Fruit fly (Drosophila melanogaster) whole organism, embryonic: Measurements from ENCODE around the gene Ufsp2.

Source experiments
- Adf1 ChIP-seq: fragments of 200-800 bp; sonication (Bioruptor generic); IDR thresholded peaks from 2 replicates; pipeline ENCODE4 v1.3.6; 2022; ENCODE audit warnings: missing biosample characterization, missing genetic modification characterization
- CG10147 ChIP-seq: fragments of 200-800 bp; sonication (Bioruptor generic); optimal IDR thresholded peaks from 2 replicates; lab custom pipeline; 2019; ENCODE audit warnings: missing biosample characterization, mild to moderate bottlenecking, missing genetic modification characterization, moderate library complexity
- CG10267 ChIP-seq: fragments of 200-800 bp; sonication (Bioruptor generic); optimal IDR thresholded peaks from 2 replicates; lab custom pipeline; 2018; ENCODE audit warnings: missing biosample characterization, mild to moderate bottlenecking, missing genetic modification characterization, moderate library complexity
- CG10274 ChIP-seq: fragments of 200-800 bp; sonication (Bioruptor generic); optimal IDR thresholded peaks from 3 replicates; lab custom pipeline; 2017; ENCODE audit warnings: missing biosample characterization, mild to moderate bottlenecking, missing genetic modification characterization
- CG12104 ChIP-seq: fragments of 200-800 bp; sonication (Bioruptor generic); optimal IDR thresholded peaks from 3 replicates; lab custom pipeline; 2016; ENCODE audit warnings: missing biosample characterization, missing genetic modification characterization
- CG12155 ChIP-seq: fragments of 200-800 bp; sonication (Bioruptor generic); optimal IDR thresholded peaks from 3 replicates; lab custom pipeline; 2016; ENCODE audit warnings: missing biosample characterization, missing genetic modification characterization
- CG12236 ChIP-seq: fragments of 200-800 bp; sonication (Bioruptor generic); optimal IDR thresholded peaks from 2 replicates; lab custom pipeline; 2016; ENCODE audit warnings: missing biosample characterization, missing genetic modification characterization
- CG1233 ChIP-seq: fragments of 200-800 bp; sonication (Bioruptor generic); optimal IDR thresholded peaks from 4 replicates; lab custom pipeline; 2018; ENCODE audit warnings: missing biosample characterization, mild to moderate bottlenecking, missing genetic modification characterization
- CG14441 ChIP-seq: fragments of 200-800 bp; sonication (Bioruptor generic); IDR thresholded peaks from 2 replicates; pipeline ENCODE4 v1.3.6; 2022; ENCODE audit warnings: missing biosample characterization, missing genetic modification characterization
- CG15011 ChIP-seq: fragments of 200-800 bp; sonication (Bioruptor generic); optimal IDR thresholded peaks from 3 replicates; lab custom pipeline; 2018; ENCODE audit warnings: missing biosample characterization, mild to moderate bottlenecking, missing genetic modification characterization
- CG15073 ChIP-seq: fragments of 200-800 bp; sonication (Bioruptor generic); optimal IDR thresholded peaks from 2 replicates; lab custom pipeline; 2016; ENCODE audit warnings: missing biosample characterization, missing genetic modification characterization
- CG15269 ChIP-seq: fragments of 200-800 bp; sonication (Bioruptor generic); optimal IDR thresholded peaks from 2 replicates; lab custom pipeline; 2018; ENCODE audit warnings: missing biosample characterization, mild to moderate bottlenecking, missing genetic modification characterization, moderate library complexity
- CG15514 ChIP-seq: fragments of 200-800 bp; sonication (Bioruptor generic); optimal IDR thresholded peaks from 3 replicates; lab custom pipeline; 2017; ENCODE audit warnings: missing biosample characterization, missing genetic modification characterization, mild to moderate bottlenecking, moderate library complexity, missing genetic modification reagents
- CG31365 ChIP-seq: fragments of 200-800 bp; sonication (Bioruptor generic); optimal IDR thresholded peaks from 2 replicates; lab custom pipeline; 2018; ENCODE audit warnings: missing biosample characterization, mild to moderate bottlenecking, missing genetic modification characterization
- CG32532 ChIP-seq: fragments of 200-800 bp; sonication (Bioruptor generic); IDR thresholded peaks from 2 replicates; pipeline ENCODE4 v1.3.6; 2022; ENCODE audit warnings: missing biosample characterization, missing genetic modification characterization
- CG32767 ChIP-seq: fragments of 200-800 bp; sonication (Bioruptor generic); IDR thresholded peaks from 2 replicates; pipeline ENCODE4 v1.3.6; 2022; ENCODE audit warnings: missing biosample characterization, missing genetic modification characterization
- CG32772 ChIP-seq: fragments of 200-800 bp; sonication (Bioruptor generic); IDR thresholded peaks from 2 replicates; pipeline ENCODE4 v1.3.6; 2022; ENCODE audit warnings: missing biosample characterization, missing genetic modification characterization
- CG43689 ChIP-seq: fragments of 200-800 bp; sonication (Bioruptor generic); IDR thresholded peaks from 2 replicates; pipeline ENCODE4 v1.3.6; 2022; ENCODE audit warnings: missing biosample characterization, missing genetic modification characterization
- CG4424 ChIP-seq: fragments of 200-800 bp; sonication (Bioruptor generic); optimal IDR thresholded peaks from 3 replicates; lab custom pipeline; 2016; ENCODE audit warnings: missing biosample characterization, missing genetic modification characterization
- CG7372 ChIP-seq: fragments of 200-800 bp; sonication (Bioruptor generic); IDR thresholded peaks from 2 replicates; pipeline ENCODE4 v1.3.6; 2022; ENCODE audit warnings: missing biosample characterization, missing genetic modification characterization
- Chrac-16 ChIP-seq: fragments of 200-800 bp; sonication (Bioruptor generic); optimal IDR thresholded peaks from 3 replicates; lab custom pipeline; 2016; ENCODE audit warnings: missing biosample characterization, missing genetic modification characterization
- D ChIP-seq, 2 experiments: fragments of 200-800 bp in 1 of 2; fragments of >200 bp in 1 of 2; sonication (Bioruptor generic) in 1 of 2; optimal IDR thresholded peaks; 2 replicates in 1 of 2; 3 replicates in 1 of 2; lab custom pipeline; 2017; ENCODE audit warnings: mild to moderate bottlenecking in 1 of 2, missing biosample characterization in 1 of 2, missing genetic modification characterization in 1 of 2, missing genetic modification reagents in 1 of 2
- Deaf1 ChIP-seq: fragments of 200-800 bp; optimal IDR thresholded peaks from 3 replicates; lab custom pipeline; 2019; ENCODE audit warnings: missing biosample characterization, mild to moderate bottlenecking, missing genetic modification characterization, moderate library complexity
- Dll ChIP-seq: fragments of 200-800 bp; sonication (Bioruptor generic); IDR thresholded peaks from 4 replicates; pipeline ENCODE4 v1.3.6; 2022; ENCODE audit warnings: missing biosample characterization, missing genetic modification characterization; ENCODE audit not compliant: partially characterized antibody
- Dp ChIP-seq: fragments of 200-800 bp; sonication (Bioruptor generic); optimal IDR thresholded peaks from 2 replicates; lab custom pipeline; 2018; ENCODE audit warnings: missing biosample characterization, mild to moderate bottlenecking, missing genetic modification characterization, moderate library complexity
- Gug ChIP-seq: fragments of 200-800 bp; sonication (Bioruptor generic); IDR thresholded peaks from 4 replicates; pipeline ENCODE4 v1.3.6; 2022; ENCODE audit warnings: missing biosample characterization, missing genetic modification characterization
- HHEX ChIP-seq: fragments of 200-800 bp; sonication (Bioruptor generic); optimal IDR thresholded peaks from 3 replicates; lab custom pipeline; 2017; ENCODE audit warnings: missing biosample characterization, mild to moderate bottlenecking, missing genetic modification characterization, missing genetic modification reagents
- Hmx ChIP-seq: fragments of 200-800 bp; sonication (Bioruptor generic); optimal IDR thresholded peaks from 2 replicates; lab custom pipeline; 2016; ENCODE audit warnings: missing biosample characterization, missing genetic modification characterization
- Lhr ChIP-seq: fragments of 200-800 bp; sonication (Bioruptor generic); optimal IDR thresholded peaks from 3 replicates; lab custom pipeline; 2017; ENCODE audit warnings: mild to moderate bottlenecking, missing biosample characterization, missing genetic modification reagents, missing genetic modification characterization
- Mes4 ChIP-seq: fragments of 200-800 bp; sonication (Bioruptor generic); optimal IDR thresholded peaks from 2 replicates; lab custom pipeline; 2016; ENCODE audit warnings: missing biosample characterization, missing genetic modification characterization
- Myb ChIP-seq: fragments of 200-800 bp; sonication (Bioruptor generic); optimal IDR thresholded peaks from 2 replicates; lab custom pipeline; 2016; ENCODE audit warnings: missing biosample characterization, missing genetic modification characterization
- NFAT ChIP-seq: fragments of 200-800 bp; sonication (Bioruptor generic); IDR thresholded peaks from 2 replicates; pipeline ENCODE4 v1.3.6; 2022; ENCODE audit warnings: missing biosample characterization, missing genetic modification characterization
- Poxn ChIP-seq: fragments of 200-800 bp; sonication (Bioruptor generic); IDR thresholded peaks from 2 replicates; pipeline ENCODE4 v1.3.6; 2022; ENCODE audit warnings: missing biosample characterization, missing genetic modification characterization
- Six4 ChIP-seq: fragments of 200-800 bp; sonication (Bioruptor generic); optimal IDR thresholded peaks from 2 replicates; lab custom pipeline; 2016; ENCODE audit warnings: missing biosample characterization, missing genetic modification characterization
- Stat92E ChIP-seq, 3 experiments: fragments of >200 bp in 2 of 3; fragments of 200-800 bp in 1 of 3; sonication (Bioruptor generic) in 1 of 3; optimal IDR thresholded peaks; 2 replicates each; lab custom pipeline; 2017 to 2019; ENCODE audit warnings: missing biosample characterization in 3 of 3, missing genetic modification characterization in 3 of 3, mild to moderate bottlenecking in 1 of 3, moderate library complexity in 1 of 3
- Xbp1 ChIP-seq: fragments of 200-800 bp; sonication (Bioruptor generic); optimal IDR thresholded peaks from 3 replicates; lab custom pipeline; 2016; ENCODE audit warnings: missing biosample characterization, mild to moderate bottlenecking, missing genetic modification characterization
- YL-1 ChIP-seq: fragments of 200-800 bp; sonication (Bioruptor generic); optimal IDR thresholded peaks from 3 replicates; lab custom pipeline; 2017; ENCODE audit warnings: missing biosample characterization, mild to moderate bottlenecking, missing genetic modification characterization
- ftz-f1 ChIP-seq: fragments of 200-800 bp; sonication (Bioruptor generic); optimal IDR thresholded peaks from 2 replicates; lab custom pipeline; 2016; ENCODE audit warnings: missing biosample characterization, missing genetic modification characterization
- gem ChIP-seq: fragments of 200-800 bp; sonication (Bioruptor generic); optimal IDR thresholded peaks from 2 replicates; lab custom pipeline; 2019; ENCODE audit warnings: missing biosample characterization, mild to moderate bottlenecking, missing genetic modification characterization, moderate library complexity
- jigr1 ChIP-seq: fragments of 200-800 bp; sonication (Bioruptor generic); IDR thresholded peaks from 3 replicates; pipeline ENCODE4 v1.3.6; 2022; ENCODE audit warnings: missing biosample characterization, missing genetic modification characterization
- kah ChIP-seq: fragments of 200-800 bp; sonication (Bioruptor generic); optimal IDR thresholded peaks from 2 replicates; lab custom pipeline; 2018; ENCODE audit warnings: missing biosample characterization, mild to moderate bottlenecking, missing genetic modification characterization
- ken ChIP-seq: fragments of 200-800 bp; sonication (Bioruptor generic); IDR thresholded peaks from 3 replicates; pipeline ENCODE4 v1.3.6; 2022; ENCODE audit warnings: missing biosample characterization, missing genetic modification characterization
- lov ChIP-seq, 2 experiments: fragments of 200-800 bp in 1 of 2; fragments of >200 bp in 1 of 2; sonication (Bioruptor generic) in 1 of 2; IDR thresholded peaks in 1 of 2; optimal IDR thresholded peaks in 1 of 2; 2 replicates in 1 of 2; 3 replicates in 1 of 2; pipeline versions ENCODE4 v1.3.6 to Lab custom; 2017 to 2022; ENCODE audit warnings: missing biosample characterization in 1 of 2, missing genetic modification characterization in 1 of 2
- mam ChIP-seq: fragments of 200-800 bp; sonication (Bioruptor generic); optimal IDR thresholded peaks from 3 replicates; lab custom pipeline; 2016; ENCODE audit warnings: missing biosample characterization, missing genetic modification characterization
- schlank ChIP-seq: fragments of 200-800 bp; sonication (Bioruptor generic); optimal IDR thresholded peaks from 2 replicates; lab custom pipeline; 2018; ENCODE audit warnings: missing biosample characterization, mild to moderate bottlenecking, missing genetic modification characterization
- sob ChIP-seq: fragments of 200-800 bp; sonication (Bioruptor generic); IDR thresholded peaks from 2 replicates; pipeline ENCODE4 v1.3.6; 2022; ENCODE audit warnings: missing biosample characterization, missing genetic modification characterization
- stc ChIP-seq: fragments of 200-800 bp; sonication (Bioruptor generic); IDR thresholded peaks from 2 replicates; pipeline ENCODE4 v1.3.6; 2022; ENCODE audit warnings: missing biosample characterization, missing genetic modification characterization
- wek ChIP-seq: fragments of 200-800 bp; sonication (Bioruptor generic); optimal IDR thresholded peaks from 3 replicates; lab custom pipeline; 2018; ENCODE audit warnings: missing biosample characterization, mild to moderate bottlenecking, missing genetic modification characterization, moderate library complexity
- yki ChIP-seq: fragments of >200 bp; optimal IDR thresholded peaks from 3 replicates; lab custom pipeline; 2018

Gene Ufsp2

dm6 chr3L:15537916-15538581 lies 38.3 kb upstream of the Ufsp2 start (continued):
- TF ChIP-seq YL-1 (GFP tag; lab: Kevin White, UChicago) (no peak), Xbp1 (GFP tag; lab: Kevin White, UChicago) (peak; percentile 63), ken (GFP tag; lab: Robert Waterston, UW) (no peak), gem (tag; lab: Kevin White, UChicago) (peak; percentile 89), Adf1 (no peak), lov (optimal IDR thresholded peaks at IDR 0.05; lab: Kevin White, UChicago) (no peak), lov (GFP tag; IDR thresholded peaks at IDR 0.05; lab: Robert Waterston, UW) (no peak), CG12104 (GFP tag; lab: Kevin White, UChicago) (peak; percentile 58), CG31365 (tag; lab: Kevin White, UChicago) (no peak), Myb (peak; percentile 12), CG10147 (GFP tag; lab: Kevin White, UChicago) (peak; percentile 28), CG15011 (GFP tag; lab: Kevin White, UChicago) (peak; percentile 55), Poxn (GFP tag; lab: Robert Waterston, UW) (no peak), CG32532 (GFP tag; lab: Robert Waterston, UW) (no peak; the same call in 1 of the 2 replicates), Lhr (GFP tag; lab: Kevin White, UChicago) (no peak), CG15514 (GFP tag; lab: Kevin White, UChicago) (peak; percentile 14), CG4424 (GFP tag; lab: Kevin White, UChicago) (peak; percentile 77), CG32767 (GFP tag; lab: Robert Waterston, UW) (no peak), CG12236 (GFP tag; lab: Kevin White, UChicago) (peak; percentile 25), Chrac-16 (GFP tag; lab: Kevin White, UChicago) (peak; percentile 50), NFAT (GFP tag; lab: Robert Waterston, UW) (no peak), Six4 (peak; percentile 0), jigr1 (GFP tag; lab: Robert Waterston, UW) (no peak), HHEX (peak; percentile 63), CG7372 (GFP tag; lab: Robert Waterston, UW) (no peak), Deaf1 (tag; lab: Kevin White, UChicago) (peak; percentile 31), CG14441 (GFP tag; lab: Robert Waterston, UW) (0 out of 2 replicates have a peak, but pooled peaks have one; percentile 41), CG32772 (GFP tag; lab: Robert Waterston, UW) (no peak), mam (GFP tag; lab: Kevin White, UChicago) (peak; percentile 45), D (optimal IDR thresholded peaks at IDR 0.05; lab: Kevin White, UChicago) (no peak), D (GFP tag; optimal IDR thresholded peaks at IDR 0.05; lab: Kevin White, UChicago) (peak; percentile 64), Dll (GFP tag; lab: Robert Waterston, UW) (no peak), CG15269 (tag; lab: Kevin White, UChicago) (peak; percentile 78), kah (peak; percentile 41), CG15073 (no peak), CG10267 (tag; lab: Kevin White, UChicago) (peak; percentile 63), CG10274 (peak; percentile 47), ftz-f1 (GFP tag; lab: Kevin White, UChicago) (no peak), Stat92E (GFP tag; optimal IDR thresholded peaks at IDR 0.05; lab: Kevin White, UChicago) (no peak), Gug (GFP tag; lab: Robert Waterston, UW) (0 out of 4 replicates have a peak, but pooled peaks have one; percentile 14), Mes4 (GFP tag; lab: Kevin White, UChicago) (peak; percentile 2), wek (GFP tag; lab: Kevin White, UChicago) (no peak), schlank (tag; lab: Kevin White, UChicago) (no peak), CG1233 (GFP tag; lab: Kevin White, UChicago) (peak; percentile 50), Hmx (GFP tag; lab: Kevin White, UChicago) (peak; percentile 49), yki (no peak), CG12155 (GFP tag; lab: Kevin White, UChicago) (peak; percentile 54), Dp (GFP tag; lab: Kevin White, UChicago) (no peak), stc (GFP tag; lab: Robert Waterston, UW) (peak; percentile 62), sob (GFP tag; lab: Robert Waterston, UW) (peak; percentile 52; the same call in 1 of the 2 replicates), CG43689 (GFP tag; lab: Robert Waterston, UW) (no peak)
